Worm (Caenorhabditis elegans) whole organism, L3 larva: ENCODE results near the gene msp-49.

Experiments used
- lin-39 ChIP-seq: fragments of 150-350 bp; optimal IDR thresholded peaks from 2 replicates; lab custom pipeline; 2018; ENCODE audit warnings: missing biosample characterization, missing genetic modification reagents, missing genetic modification characterization
- mdl-1 ChIP-seq: fragments of 150-350 bp; optimal IDR thresholded peaks from 2 replicates; lab custom pipeline; 2014; ENCODE audit warnings: missing biosample characterization, missing genetic modification characterization
- nhr-237 ChIP-seq: fragments of 150-350 bp; optimal IDR thresholded peaks from 2 replicates; lab custom pipeline; 2014; ENCODE audit warnings: missing biosample characterization, missing genetic modification characterization
- nhr-76 ChIP-seq: fragments of 150-350 bp; sonication (generic microtip); optimal IDR thresholded peaks from 5 replicates; lab custom pipeline; 2014; ENCODE audit warnings: missing biosample characterization, missing genetic modification characterization
- pqm-1 ChIP-seq: fragments of 150-350 bp; optimal IDR thresholded peaks from 2 replicates; lab custom pipeline; 2017; ENCODE audit warnings: missing biosample characterization, missing genetic modification characterization, inconsistent platforms
- tbx-2 ChIP-seq: sonication (generic microtip); optimal IDR thresholded peaks from 2 replicates; lab custom pipeline; 2016; ENCODE audit warnings: mild to moderate bottlenecking, missing genetic modification characterization, missing compliant biosample characterization

- TF ChIP-seq pqm-1 (tag; lab: Kevin White, UChicago) (no peak), nhr-76 (tag; lab: Kevin White, UChicago) (no peak), tbx-2 (tag; lab: Kevin White, UChicago) (no peak), lin-39 (tag; lab: Kevin White, UChicago) (no peak), nhr-237 (tag; lab: Kevin White, UChicago) (no peak), mdl-1 (tag; lab: Kevin White, UChicago) (no peak)
Measured at ce11 chrII:5200987-5201582, 6.9 kb downstream of the msp-49 start.
